Fruit fly (Drosophila melanogaster) whole organism, embryonic: Measurements from ENCODE around the gene asun.

Experiments
- B-H2 ChIP-seq: fragments of 200-800 bp; sonication (Bioruptor generic); optimal IDR thresholded peaks from 2 replicates; lab custom pipeline; 2018; ENCODE audit warnings: missing biosample characterization, mild to moderate bottlenecking, missing genetic modification characterization
- Bdp1 ChIP-seq: fragments of 200-800 bp; sonication (Bioruptor generic); optimal IDR thresholded peaks from 3 replicates; lab custom pipeline; 2016; ENCODE audit warnings: missing biosample characterization, missing genetic modification characterization
- Bgb ChIP-seq: fragments of 200-800 bp; sonication (Bioruptor generic); IDR thresholded peaks from 2 replicates; pipeline ENCODE4 v1.3.6; 2022; ENCODE audit warnings: missing biosample characterization, missing genetic modification characterization; ENCODE audit not compliant: partially characterized antibody
- CG10654 ChIP-seq: fragments of 200-800 bp; sonication (Bioruptor generic); optimal IDR thresholded peaks from 2 replicates; lab custom pipeline; 2016; ENCODE audit warnings: missing biosample characterization, missing genetic modification characterization
- CG10979 ChIP-seq: fragments of 200-800 bp; sonication (Bioruptor generic); optimal IDR thresholded peaks from 2 replicates; lab custom pipeline; 2018; ENCODE audit warnings: missing biosample characterization, mild to moderate bottlenecking, missing genetic modification characterization, moderate library complexity
- CG11504 ChIP-seq: fragments of 200-800 bp; sonication (Bioruptor generic); optimal IDR thresholded peaks from 3 replicates; lab custom pipeline; 2019; ENCODE audit warnings: missing biosample characterization, mild to moderate bottlenecking, missing genetic modification characterization, moderate library complexity
- CG13123 ChIP-seq: fragments of 200-800 bp; sonication (Bioruptor generic); optimal IDR thresholded peaks from 2 replicates; lab custom pipeline; 2016; ENCODE audit warnings: missing biosample characterization, missing genetic modification characterization
- CG2120 ChIP-seq: fragments of 200-800 bp; sonication (Bioruptor generic); optimal IDR thresholded peaks from 3 replicates; lab custom pipeline; 2016; ENCODE audit warnings: missing biosample characterization, missing genetic modification characterization
- CG2199 ChIP-seq: fragments of 200-800 bp; sonication (Bioruptor generic); IDR thresholded peaks from 3 replicates; pipeline ENCODE4 v1.3.6; 2022; ENCODE audit warnings: missing biosample characterization, missing genetic modification characterization
- CG2889 ChIP-seq: fragments of 200-800 bp; sonication (Bioruptor generic); IDR thresholded peaks from 3 replicates; pipeline ENCODE4 v1.3.6; 2022; ENCODE audit warnings: missing biosample characterization, missing genetic modification characterization
- CG30403 ChIP-seq: fragments of 200-800 bp; sonication (Bioruptor generic); optimal IDR thresholded peaks from 3 replicates; lab custom pipeline; 2016; ENCODE audit warnings: missing biosample characterization, missing genetic modification characterization
- CG3163 ChIP-seq: fragments of 200-800 bp; sonication (Bioruptor generic); optimal IDR thresholded peaks from 3 replicates; lab custom pipeline; 2016; ENCODE audit warnings: missing biosample characterization, missing genetic modification characterization
- CG3407 ChIP-seq: fragments of 200-800 bp; sonication (Bioruptor generic); optimal IDR thresholded peaks from 2 replicates; lab custom pipeline; 2018; ENCODE audit warnings: missing biosample characterization, mild to moderate bottlenecking, missing genetic modification characterization
- CG34224 ChIP-seq: fragments of 200-800 bp; sonication (Bioruptor generic); IDR thresholded peaks from 3 replicates; pipeline ENCODE4 v1.3.6; 2022; ENCODE audit warnings: missing biosample characterization, missing genetic modification characterization; ENCODE audit not compliant: partially characterized antibody
- CG34376 ChIP-seq: fragments of 200-800 bp; sonication (Bioruptor generic); optimal IDR thresholded peaks from 2 replicates; lab custom pipeline; 2018; ENCODE audit warnings: missing biosample characterization, mild to moderate bottlenecking, missing genetic modification characterization
- CG34422 ChIP-seq: fragments of 200-800 bp; sonication (Bioruptor generic); IDR thresholded peaks from 3 replicates; pipeline ENCODE4 v1.3.6; 2022; ENCODE audit warnings: missing biosample characterization, missing genetic modification characterization
- CG4404 ChIP-seq: fragments of 200-800 bp; sonication (Bioruptor generic); IDR thresholded peaks from 2 replicates; pipeline ENCODE4 v1.3.6; 2022; ENCODE audit warnings: missing biosample characterization, missing genetic modification characterization
- CG4820 ChIP-seq: fragments of 200-800 bp; sonication (Bioruptor generic); optimal IDR thresholded peaks from 3 replicates; lab custom pipeline; 2016; ENCODE audit warnings: missing biosample characterization, missing genetic modification characterization
- CG8089 ChIP-seq: fragments of 200-800 bp; sonication (Bioruptor generic); optimal IDR thresholded peaks from 3 replicates; lab custom pipeline; 2016; ENCODE audit warnings: missing biosample characterization, missing genetic modification characterization
- CG8478 ChIP-seq: fragments of >200 bp; optimal IDR thresholded peaks from 2 replicates; lab custom pipeline; 2018
- Dref ChIP-seq: fragments of 200-800 bp; sonication (Bioruptor generic); IDR thresholded peaks from 2 replicates; pipeline ENCODE4 v1.3.6; 2022; ENCODE audit warnings: missing biosample characterization, missing genetic modification characterization
- ERR ChIP-seq: fragments of 200-800 bp; sonication (Bioruptor generic); optimal IDR thresholded peaks from 2 replicates; lab custom pipeline; 2016; ENCODE audit warnings: missing biosample characterization, missing genetic modification characterization
- H15 ChIP-seq: fragments of 200-800 bp; sonication (Bioruptor generic); IDR thresholded peaks from 3 replicates; pipeline ENCODE4 v1.3.6; 2022; ENCODE audit warnings: missing biosample characterization, missing genetic modification characterization
- HLH54F ChIP-seq: fragments of 200-800 bp; sonication (Bioruptor generic); optimal IDR thresholded peaks from 3 replicates; lab custom pipeline; 2016; ENCODE audit warnings: missing biosample characterization, missing genetic modification characterization
- HmgD ChIP-seq: fragments of 200-800 bp; sonication (Bioruptor generic); optimal IDR thresholded peaks from 3 replicates; lab custom pipeline; 2016; ENCODE audit warnings: missing biosample characterization, missing genetic modification characterization
- Hr51 ChIP-seq, 2 experiments: fragments of 200-800 bp; sonication (Bioruptor generic); optimal IDR thresholded peaks; 2 replicates in 1 of 2; 3 replicates in 1 of 2; lab custom pipeline; 2016 to 2018; ENCODE audit warnings: missing biosample characterization in 2 of 2, missing genetic modification characterization in 2 of 2, mild to moderate bottlenecking in 1 of 2, moderate library complexity in 1 of 2
- Med ChIP-seq: fragments of 200-800 bp; sonication (Bioruptor generic); peaks from one replicate; lab custom pipeline; 2016; ENCODE audit warnings: missing biosample characterization, missing genetic modification characterization, mild to moderate bottlenecking, inconsistent platforms, moderate library complexity
- NC2β ChIP-seq: fragments of 200-800 bp; sonication (Bioruptor generic); optimal IDR thresholded peaks from 2 replicates; lab custom pipeline; 2016; ENCODE audit warnings: missing biosample characterization, missing genetic modification characterization
- Nf-YC ChIP-seq: fragments of 200-800 bp; optimal IDR thresholded peaks from 3 replicates; lab custom pipeline; 2019; ENCODE audit warnings: missing biosample characterization, mild to moderate bottlenecking, missing genetic modification characterization, moderate library complexity
- Rx ChIP-seq: fragments of 200-800 bp; sonication (Bioruptor generic); IDR thresholded peaks from 2 replicates; pipeline ENCODE4 v1.3.6; 2022; ENCODE audit warnings: missing biosample characterization, missing genetic modification characterization
- Six4 ChIP-seq: fragments of 200-800 bp; sonication (Bioruptor generic); optimal IDR thresholded peaks from 2 replicates; lab custom pipeline; 2016; ENCODE audit warnings: missing biosample characterization, missing genetic modification characterization
- Sox102F ChIP-seq: fragments of 200-800 bp; sonication (Bioruptor generic); optimal IDR thresholded peaks from 2 replicates; lab custom pipeline; 2018; ENCODE audit warnings: missing biosample characterization, mild to moderate bottlenecking, missing genetic modification characterization, moderate library complexity
- Spps ChIP-seq: fragments of 200-800 bp; sonication (Bioruptor generic); optimal IDR thresholded peaks from 2 replicates; lab custom pipeline; 2018; ENCODE audit warnings: missing biosample characterization, mild to moderate bottlenecking, missing genetic modification characterization
- Tbp ChIP-seq: fragments of >200 bp; optimal IDR thresholded peaks from 2 replicates; lab custom pipeline; 2018; ENCODE audit warnings: missing biosample characterization, missing genetic modification characterization
- Trl ChIP-seq, 3 experiments: fragments of >200 bp in 2 of 3; fragments of 200-800 bp in 1 of 3; sonication (Bioruptor generic) in 1 of 3; optimal IDR thresholded peaks; 2 replicates in 1 of 3; 3 replicates in 2 of 3; lab custom pipeline; 2016 to 2017; ENCODE audit warnings: missing biosample characterization in 1 of 3, missing genetic modification characterization in 1 of 3
- ap ChIP-seq: fragments of 200-800 bp; sonication (Bioruptor generic); IDR thresholded peaks from 2 replicates; pipeline ENCODE4 v1.3.6; 2022; ENCODE audit warnings: missing biosample characterization, missing genetic modification characterization
- bcd ChIP-seq: fragments of 200-800 bp; sonication (Bioruptor generic); optimal IDR thresholded peaks from 2 replicates; lab custom pipeline; 2017; ENCODE audit warnings: missing biosample characterization, mild to moderate bottlenecking, missing genetic modification characterization
- bowl ChIP-seq: fragments of 200-800 bp; sonication (Bioruptor generic); IDR thresholded peaks from 2 replicates; pipeline ENCODE4 v1.3.6; 2022; ENCODE audit warnings: missing biosample characterization, missing genetic modification characterization
- bsh ChIP-seq, 2 experiments: fragments of 200-800 bp; sonication (Bioruptor generic); optimal IDR thresholded peaks; 2 replicates each; lab custom pipeline; 2017 to 2018; ENCODE audit warnings: mild to moderate bottlenecking in 2 of 2, missing biosample characterization in 2 of 2, missing genetic modification characterization in 2 of 2, moderate library complexity in 1 of 2
- dan ChIP-seq: fragments of 200-800 bp; sonication (Bioruptor generic); IDR thresholded peaks from 2 replicates; pipeline ENCODE4 v1.3.6; 2022; ENCODE audit warnings: missing biosample characterization, missing genetic modification characterization
- fd3F ChIP-seq: fragments of 200-800 bp; sonication (Bioruptor generic); optimal IDR thresholded peaks from 2 replicates; lab custom pipeline; 2018; ENCODE audit warnings: missing biosample characterization, mild to moderate bottlenecking, missing genetic modification characterization, moderate library complexity
- gcm2 ChIP-seq: fragments of 200-800 bp; sonication (Bioruptor generic); optimal IDR thresholded peaks from 2 replicates; lab custom pipeline; 2016; ENCODE audit warnings: missing biosample characterization, missing genetic modification characterization
- gro ChIP-seq: fragments of 200-800 bp; sonication (Bioruptor generic); optimal IDR thresholded peaks from 2 replicates; lab custom pipeline; 2016; ENCODE audit warnings: missing biosample characterization, missing genetic modification characterization
- inv ChIP-seq: fragments of 200-800 bp; sonication (Bioruptor generic); IDR thresholded peaks from 2 replicates; pipeline ENCODE4 v1.3.6; 2022; ENCODE audit warnings: missing biosample characterization, missing genetic modification characterization; ENCODE audit not compliant: partially characterized antibody
- org-1 ChIP-seq: fragments of 200-800 bp; sonication (Bioruptor generic); optimal IDR thresholded peaks from 2 replicates; lab custom pipeline; 2017; ENCODE audit warnings: missing biosample characterization, missing genetic modification characterization
- sim ChIP-seq: fragments of 200-800 bp; sonication (Bioruptor generic); IDR thresholded peaks from 2 replicates; pipeline ENCODE4 v1.3.6; 2022; ENCODE audit warnings: missing biosample characterization, missing genetic modification characterization
- trh ChIP-seq: fragments of 200-800 bp; sonication (Bioruptor generic); optimal IDR thresholded peaks from 2 replicates; lab custom pipeline; 2016; ENCODE audit warnings: missing biosample characterization, missing genetic modification characterization
- unc-4 ChIP-seq: fragments of 200-800 bp; sonication (Bioruptor generic); IDR thresholded peaks from 2 replicates; pipeline ENCODE4 v1.3.6; 2022; ENCODE audit warnings: missing biosample characterization, missing genetic modification characterization; ENCODE audit not compliant: partially characterized antibody

asun gene

dm6 chr3R:16280003-16280998 lies 16.2 kb downstream of the asun start (continued):
- TF ChIP-seq gcm2 (GFP tag; lab: Kevin White, UChicago) (peak; percentile 99), Med (GFP tag; lab: Kevin White, UChicago) (peak; percentile 100), Bdp1 (GFP tag; lab: Kevin White, UChicago) (peak; percentile 95), CG2199 (GFP tag; lab: Robert Waterston, UW) (peak; percentile 99), bowl (GFP tag; lab: Robert Waterston, UW) (peak; percentile 98), CG4820 (GFP tag; lab: Kevin White, UChicago) (peak; percentile 99), CG11504 (tag; lab: Kevin White, UChicago) (peak; percentile 98), CG10979 (tag; lab: Kevin White, UChicago) (peak; percentile 100), Spps (tag; lab: Kevin White, UChicago) (peak; percentile 99), sim (GFP tag; lab: Robert Waterston, UW) (peak; percentile 100), trh (peak; percentile 99), Bgb (GFP tag; lab: Robert Waterston, UW) (peak; percentile 50; the same call in 1 of the 2 replicates), dan (GFP tag; lab: Robert Waterston, UW) (no peak; the same call in 1 of the 2 replicates), Six4 (peak; percentile 100), fd3F (peak; percentile 99), CG2120 (GFP tag; lab: Kevin White, UChicago) (peak; percentile 100), H15 (GFP tag; lab: Robert Waterston, UW) (peak; percentile 99), CG30403 (peak; percentile 100), ap (GFP tag; lab: Robert Waterston, UW) (peak; percentile 99), B-H2 (GFP tag; lab: Kevin White, UChicago) (peak; percentile 99), bsh (GFP tag; optimal IDR thresholded peaks at IDR 0.05; lab: Kevin White, UChicago) (peak; percentile 95 to 100), CG8478 (lab: Kevin White, UChicago) (peak; percentile 10), CG13123 (GFP tag; lab: Kevin White, UChicago) (peak; percentile 99), CG8089 (GFP tag; lab: Kevin White, UChicago) (peak; percentile 99), inv (GFP tag; lab: Robert Waterston, UW) (no peak), CG3163 (GFP tag; lab: Kevin White, UChicago) (peak; percentile 97), ERR (peak; percentile 98), org-1 (GFP tag; lab: Kevin White, UChicago) (peak; percentile 99), HmgD (GFP tag; lab: Kevin White, UChicago) (peak; percentile 99), HLH54F (GFP tag; lab: Kevin White, UChicago) (peak; percentile 99), Tbp (GFP tag; lab: Kevin White, UChicago) (no peak), CG10654 (GFP tag; lab: Kevin White, UChicago) (peak; percentile 99), CG34376 (GFP tag; lab: Kevin White, UChicago) (peak; percentile 98), Rx (peak; percentile 99), bcd (peak; percentile 99), unc-4 (GFP tag; lab: Robert Waterston, UW) (peak; percentile 36; the same call in 1 of the 2 replicates), CG3407 (peak; percentile 98), CG34224 (peak; percentile 22; the same call in 1 of the 3 replicates), Hr51 (GFP tag; optimal IDR thresholded peaks at IDR 0.05; lab: Kevin White, UChicago) (peak; percentile 99 to 100), CG34422 (GFP tag; lab: Robert Waterston, UW) (peak; percentile 99), CG2889 (peak; percentile 99), Trl (optimal IDR thresholded peaks at IDR 0.05; lab: Kevin White, UChicago) (peak; percentile 79 to 99), Trl (GFP tag; optimal IDR thresholded peaks at IDR 0.05; lab: Kevin White, UChicago) (peak; percentile 99), Dref (GFP tag; lab: Robert Waterston, UW) (no peak), Nf-YC (tag; lab: Kevin White, UChicago) (peak; percentile 90), CG4404 (GFP tag; lab: Robert Waterston, UW) (peak; percentile 99), NC2β (GFP tag; lab: Kevin White, UChicago) (peak; percentile 99), gro (peak; percentile 99), Sox102F (GFP tag; lab: Kevin White, UChicago) (peak; percentile 100)
